Worm (Caenorhabditis elegans) whole organism, L4 larva: ENCODE measurements around the gene mup-2.

Experiments used
- F10B5.3 ChIP-seq: sonication (generic microtip); optimal IDR thresholded peaks from 2 replicates; lab custom pipeline; 2016; ENCODE audit warnings: mild to moderate bottlenecking, missing genetic modification characterization, missing compliant biosample characterization
- F44E2.7 ChIP-seq: fragments of 200-800 bp; sonication (Bioruptor generic); IDR thresholded peaks from 2 replicates; pipeline ENCODE4 v2.1.2; 2022; ENCODE audit warnings: missing genetic modification characterization, missing compliant biosample characterization
- T26A8.4 ChIP-seq: fragments of 200-800 bp; sonication (Bioruptor generic); IDR thresholded peaks from 2 replicates; pipeline ENCODE4 v1.3.6; 2022; ENCODE audit warnings: missing genetic modification characterization, missing compliant biosample characterization
- Y48G9A.11 ChIP-seq: fragments of 200-800 bp; sonication (Bioruptor generic); IDR thresholded peaks from 2 replicates; pipeline ENCODE4 v1.3.6; 2022; ENCODE audit warnings: missing genetic modification reagents, missing genetic modification characterization, missing compliant biosample characterization
- ZK337.2 ChIP-seq: fragments of 200-800 bp; sonication (Bioruptor generic); IDR thresholded peaks from 2 replicates; pipeline ENCODE4 v1.3.6; 2022; ENCODE audit warnings: missing genetic modification reagents, missing genetic modification characterization, missing compliant biosample characterization
- aly-2 ChIP-seq: sonication (generic microtip); optimal IDR thresholded peaks from 2 replicates; lab custom pipeline; 2018; ENCODE audit warnings: missing biosample characterization, missing genetic modification characterization
- arid-1 ChIP-seq: fragments of 200-800 bp; sonication (Bioruptor generic); conservative IDR thresholded peaks from 2 replicates; pipeline ENCODE4 v1.3.6; 2022; ENCODE audit warnings: missing genetic modification reagents, missing genetic modification characterization, missing compliant biosample characterization
- ceh-28 ChIP-seq: fragments of 150-350 bp; optimal IDR thresholded peaks from 2 replicates; lab custom pipeline; 2014; ENCODE audit warnings: missing biosample characterization, missing genetic modification reagents, missing genetic modification characterization
- ceh-44 ChIP-seq: fragments of 200-800 bp; sonication (Bioruptor generic); IDR thresholded peaks from 2 replicates; pipeline ENCODE4 v1.3.6; 2022; ENCODE audit warnings: missing genetic modification reagents, missing genetic modification characterization, missing compliant biosample characterization
- ceh-62 ChIP-seq: sonication (generic microtip); optimal IDR thresholded peaks from 2 replicates; lab custom pipeline; 2017; ENCODE audit warnings: missing biosample characterization, missing genetic modification characterization
- ceh-82 ChIP-seq: sonication (generic microtip); optimal IDR thresholded peaks from 2 replicates; lab custom pipeline; 2017; ENCODE audit warnings: missing biosample characterization, missing genetic modification characterization
- ces-1 ChIP-seq: fragments of 150-350 bp; sonication (generic microtip); optimal IDR thresholded peaks from 4 replicates; lab custom pipeline; 2014; ENCODE audit warnings: missing biosample characterization, missing genetic modification reagents, missing genetic modification characterization
- cey-2 ChIP-seq: sonication (generic microtip); optimal IDR thresholded peaks from 3 replicates; lab custom pipeline; 2017; ENCODE audit warnings: missing genetic modification characterization, mild to moderate bottlenecking, missing compliant biosample characterization, antibody characterized with exemption, borderline replicate concordance; ENCODE audit not compliant: insufficient read depth
- daf-12 ChIP-seq: fragments of 150-350 bp; optimal IDR thresholded peaks from 2 replicates; lab custom pipeline; 2014; ENCODE audit warnings: missing biosample characterization, missing genetic modification reagents, missing genetic modification characterization
- daf-16 ChIP-seq, 3 experiments: sonication (generic microtip); optimal IDR thresholded peaks; 2 replicates each; lab custom pipeline; 2016 to 2017; ENCODE audit warnings: missing genetic modification characterization in 3 of 3, missing genetic modification reagents in 3 of 3, mild to moderate bottlenecking in 2 of 3, missing compliant biosample characterization in 2 of 3, missing biosample characterization in 1 of 3, moderate library complexity in 1 of 3
- daf-8 ChIP-seq: fragments of 200-800 bp; sonication (Bioruptor generic); IDR thresholded peaks from 2 replicates; pipeline ENCODE4 v1.3.6; 2022; ENCODE audit warnings: missing genetic modification characterization, missing compliant biosample characterization
- dmd-9 ChIP-seq: fragments of 200-800 bp; sonication (Bioruptor generic); IDR thresholded peaks from 2 replicates; pipeline ENCODE4 v1.3.6; 2022; ENCODE audit warnings: missing genetic modification reagents, missing genetic modification characterization, missing compliant biosample characterization
- dpl-1 ChIP-seq: fragments of 150-350 bp; optimal IDR thresholded peaks from 2 replicates; lab custom pipeline; 2014; ENCODE audit warnings: missing biosample characterization, missing genetic modification reagents, missing genetic modification characterization
- duxl-1 ChIP-seq: sonication (generic microtip); optimal IDR thresholded peaks from 2 replicates; lab custom pipeline; 2016; ENCODE audit warnings: mild to moderate bottlenecking, missing genetic modification characterization, moderate library complexity, missing compliant biosample characterization; ENCODE audit not compliant: poor library complexity
- dve-1 ChIP-seq: sonication (generic microtip); optimal IDR thresholded peaks from 2 replicates; lab custom pipeline; 2017; ENCODE audit warnings: antibody characterized with exemption, mild to moderate bottlenecking, missing genetic modification characterization, missing compliant biosample characterization; ENCODE audit not compliant: insufficient read depth
- egl-27 ChIP-seq: sonication (generic microtip); optimal IDR thresholded peaks from 3 replicates; lab custom pipeline; 2017; ENCODE audit warnings: missing biosample characterization, missing genetic modification reagents, missing genetic modification characterization
- fkh-10 ChIP-seq: fragments of 150-350 bp; optimal IDR thresholded peaks from 2 replicates; lab custom pipeline; 2014; ENCODE audit warnings: missing biosample characterization, missing genetic modification reagents, missing genetic modification characterization
- hlh-11 ChIP-seq: fragments of 200-800 bp; sonication (Bioruptor generic); optimal IDR thresholded peaks from 2 replicates; lab custom pipeline; 2018; ENCODE audit warnings: mild to moderate bottlenecking, missing genetic modification characterization, missing compliant biosample characterization
- lim-7 ChIP-seq: fragments of 200-800 bp; sonication (Bioruptor generic); IDR thresholded peaks from 2 replicates; pipeline ENCODE4 v1.3.6; 2022; ENCODE audit warnings: missing genetic modification characterization, missing compliant biosample characterization
- lin-1 ChIP-seq: fragments of 200-800 bp; sonication (Bioruptor generic); IDR thresholded peaks from 2 replicates; pipeline ENCODE4 v1.3.6; 2022; ENCODE audit warnings: missing genetic modification reagents, missing genetic modification characterization, missing compliant biosample characterization
- lin-13 ChIP-seq: fragments of 150-350 bp; optimal IDR thresholded peaks from 2 replicates; lab custom pipeline; 2014; ENCODE audit warnings: missing biosample characterization, missing genetic modification reagents, missing genetic modification characterization
- lin-38 ChIP-seq: fragments of 200-800 bp; sonication (Bioruptor generic); IDR thresholded peaks from 2 replicates; pipeline ENCODE4 v1.3.6; 2022; ENCODE audit warnings: missing genetic modification reagents, missing genetic modification characterization, missing compliant biosample characterization
- lir-3 ChIP-seq: sonication (generic microtip); optimal IDR thresholded peaks from 2 replicates; lab custom pipeline; 2016; ENCODE audit warnings: mild to moderate bottlenecking, missing genetic modification characterization, missing compliant biosample characterization
- lsy-2 ChIP-seq, 2 experiments: fragments of 150-350 bp in 1 of 2; sonication (generic microtip) in 1 of 2; optimal IDR thresholded peaks; 2 replicates each; lab custom pipeline; 2014 to 2017; ENCODE audit warnings: missing biosample characterization in 2 of 2, missing genetic modification characterization in 2 of 2
- madf-5 ChIP-seq, 2 experiments: fragments of 200-800 bp; sonication (Bioruptor generic); IDR thresholded peaks; 2 replicates each; pipeline ENCODE4 v1.3.6; 2022; ENCODE audit warnings: missing compliant biosample characterization in 2 of 2, missing genetic modification characterization in 2 of 2
- madf-9 ChIP-seq: fragments of 200-800 bp; sonication (Bioruptor generic); conservative IDR thresholded peaks from 2 replicates; pipeline ENCODE4 v1.3.6; 2022; ENCODE audit warnings: missing genetic modification reagents, missing genetic modification characterization, missing compliant biosample characterization
- mdl-1 ChIP-seq, 2 experiments: fragments of 150-350 bp in 1 of 2; sonication (generic microtip) in 1 of 2; optimal IDR thresholded peaks; 2 replicates each; lab custom pipeline; 2014 to 2017; ENCODE audit warnings: missing biosample characterization in 2 of 2, missing genetic modification characterization in 2 of 2
- mep-1 ChIP-seq: fragments of 150-350 bp; sonication (generic microtip); optimal IDR thresholded peaks from 3 replicates; lab custom pipeline; 2014; ENCODE audit warnings: missing biosample characterization, missing genetic modification characterization
- mxl-3 ChIP-seq: fragments of 200-800 bp; sonication (Bioruptor generic); optimal IDR thresholded peaks from 2 replicates; lab custom pipeline; 2018; ENCODE audit warnings: mild to moderate bottlenecking, missing genetic modification characterization, missing compliant biosample characterization
- nhr-111 ChIP-seq: fragments of 200-800 bp; sonication (Bioruptor generic); optimal IDR thresholded peaks from 2 replicates; lab custom pipeline; 2018; ENCODE audit warnings: mild to moderate bottlenecking, missing genetic modification characterization, missing compliant biosample characterization
- nhr-25 ChIP-seq: sonication (generic microtip); optimal IDR thresholded peaks from 2 replicates; lab custom pipeline; 2017; ENCODE audit warnings: missing genetic modification characterization, mild to moderate bottlenecking, missing compliant biosample characterization, antibody characterized with exemption, moderate library complexity, borderline replicate concordance; ENCODE audit not compliant: insufficient read depth
- nhr-48 ChIP-seq: sonication (generic microtip); optimal IDR thresholded peaks from 2 replicates; lab custom pipeline; 2016; ENCODE audit warnings: mild to moderate bottlenecking, missing genetic modification characterization, missing compliant biosample characterization
- nhr-76 ChIP-seq: fragments of 150-350 bp; optimal IDR thresholded peaks from 2 replicates; lab custom pipeline; 2014; ENCODE audit warnings: missing biosample characterization, missing genetic modification characterization
- saeg-2 ChIP-seq: fragments of 200-800 bp; sonication (Bioruptor generic); IDR thresholded peaks from 2 replicates; pipeline ENCODE4 v1.3.6; 2022; ENCODE audit warnings: missing genetic modification reagents, missing genetic modification characterization, missing compliant biosample characterization
- set-16 ChIP-seq: fragments of 200-800 bp; sonication (Bioruptor generic); IDR thresholded peaks from 2 replicates; pipeline ENCODE4 v1.3.6; 2022; ENCODE audit warnings: missing genetic modification reagents, missing genetic modification characterization, missing compliant biosample characterization
- snpc-1.2 ChIP-seq: fragments of 200-800 bp; sonication (Bioruptor generic); IDR thresholded peaks from 2 replicates; pipeline ENCODE4 v1.3.6; 2022; ENCODE audit warnings: missing genetic modification reagents, missing genetic modification characterization, missing compliant biosample characterization
- snpc-4 ChIP-seq: fragments of 150-350 bp; optimal IDR thresholded peaks from 2 replicates; lab custom pipeline; 2014; ENCODE audit warnings: missing biosample characterization, missing genetic modification characterization
- tra-1 ChIP-seq: fragments of 200-800 bp; sonication (Bioruptor generic); IDR thresholded peaks from 2 replicates; pipeline ENCODE4 v1.3.6; 2022; ENCODE audit warnings: missing genetic modification reagents, missing genetic modification characterization, missing compliant biosample characterization
- unc-39 ChIP-seq: sonication (generic microtip); optimal IDR thresholded peaks from 2 replicates; lab custom pipeline; 2017; ENCODE audit warnings: missing biosample characterization, missing genetic modification characterization
- zag-1 ChIP-seq: fragments of 150-350 bp; optimal IDR thresholded peaks from 2 replicates; lab custom pipeline; 2014; ENCODE audit warnings: missing biosample characterization, missing genetic modification characterization
- zfp-3 ChIP-seq: fragments of 200-800 bp; sonication (Bioruptor generic); conservative IDR thresholded peaks from 2 replicates; pipeline ENCODE4 v1.3.6; 2022; ENCODE audit warnings: missing genetic modification reagents, missing genetic modification characterization, missing compliant biosample characterization
- ztf-7 ChIP-seq: fragments of 150-350 bp; optimal IDR thresholded peaks from 2 replicates; lab custom pipeline; 2014; ENCODE audit warnings: missing biosample characterization, missing genetic modification characterization

The mup-2 gene

ce11 chrX:6371192-6372116 lies 38.6 kb downstream of the mup-2 start (continued):
- TF ChIP-seq nhr-76 (tag; lab: Kevin White, UChicago) (no peak), hlh-11 (no peak), arid-1 (GFP tag; lab: Robert Waterston, UW) (no peak; the same call in 1 of the 2 replicates), dve-1 (tag; lab: Kevin White, UChicago) (peak; percentile 54), dmd-9 (GFP tag; lab: Robert Waterston, UW) (peak; percentile 67; the same call in 1 of the 2 replicates), nhr-48 (tag; lab: Kevin White, UChicago) (peak; percentile 61), ZK337.2 (GFP tag; lab: Robert Waterston, UW) (0 out of 2 replicates have a peak, but pooled peaks have one; percentile 40), duxl-1 (peak; percentile 73), lin-13 (GFP tag; lab: Kevin White, UChicago) (no peak), aly-2 (tag; lab: Kevin White, UChicago) (no peak), saeg-2 (GFP tag; lab: Robert Waterston, UW) (0 out of 2 replicates have a peak, but pooled peaks have one; percentile 77), madf-5 (GFP tag; IDR thresholded peaks at IDR 0.05; lab: Robert Waterston, UW) (peak; percentile 78 to 86; a peak in 2 of 4 replicates), zag-1 (tag; lab: Kevin White, UChicago) (no peak), daf-12 (no peak), ceh-62 (no peak), snpc-4 (tag; lab: Kevin White, UChicago) (no peak), lsy-2 (tag; optimal IDR thresholded peaks at IDR 0.05; lab: Kevin White, UChicago) (no peak), F44E2.7 (GFP tag; lab: Robert Waterston, UW) (no peak), F10B5.3 (no peak), mep-1 (tag; lab: Kevin White, UChicago) (no peak), ceh-28 (tag; lab: Kevin White, UChicago) (no peak), ceh-44 (GFP tag; lab: Robert Waterston, UW) (peak; percentile 69; the same call in 1 of the 2 replicates), snpc-1.2 (GFP tag; lab: Robert Waterston, UW) (peak; percentile 83), T26A8.4 (no peak; the same call in 1 of the 2 replicates), ztf-7 (peak; percentile 15), dpl-1 (GFP tag; lab: Kevin White, UChicago) (no peak), ceh-82 (tag; lab: Kevin White, UChicago) (no peak), mxl-3 (GFP tag; lab: Kevin White, UChicago) (no peak), lin-38 (no peak; the same call in 1 of the 2 replicates), nhr-25 (no peak), fkh-10 (GFP tag; lab: Kevin White, UChicago) (no peak), set-16 (GFP tag; lab: Robert Waterston, UW) (no peak), lim-7 (GFP tag; lab: Robert Waterston, UW) (no peak; the same call in 1 of the 2 replicates), unc-39 (tag; lab: Kevin White, UChicago) (no peak), daf-16 (GFP tag; optimal IDR thresholded peaks at IDR 0.05; lab: Kevin White, UChicago) (peak; percentile 69 to 79), daf-16 (tag; optimal IDR thresholded peaks at IDR 0.05; lab: Kevin White, UChicago) (peak; percentile 54), Y48G9A.11 (GFP tag; lab: Robert Waterston, UW) (peak; percentile 51; the same call in 1 of the 2 replicates), tra-1 (peak; percentile 80; the same call in 1 of the 2 replicates), nhr-111 (GFP tag; lab: Kevin White, UChicago) (peak; percentile 63), daf-8 (no peak), mdl-1 (tag; optimal IDR thresholded peaks at IDR 0.05; lab: Kevin White, UChicago) (no peak), egl-27 (tag; lab: Kevin White, UChicago) (no peak), zfp-3 (GFP tag; lab: Robert Waterston, UW) (peak; percentile 66), lin-1 (GFP tag; lab: Robert Waterston, UW) (no peak; the same call in 1 of the 2 replicates), lir-3 (tag; lab: Kevin White, UChicago) (peak; percentile 60), madf-9 (GFP tag; lab: Robert Waterston, UW) (peak; percentile 73), ces-1 (no peak), cey-2 (tag; lab: Kevin White, UChicago) (no peak)
